Worm (Caenorhabditis elegans) whole organism, early embryonic: ENCODE data around the gene sulp-4.

Experiments
- B0310.2 ChIP-seq: sonication (generic microtip); optimal IDR thresholded peaks from 2 replicates; lab custom pipeline; 2016; ENCODE audit warnings: mild to moderate bottlenecking, missing genetic modification characterization, missing compliant biosample characterization
- F13C5.2 ChIP-seq: sonication (generic microtip); optimal IDR thresholded peaks from 2 replicates; lab custom pipeline; 2017; ENCODE audit warnings: mild to moderate bottlenecking, missing genetic modification characterization, inconsistent platforms, missing compliant biosample characterization
- aly-1 ChIP-seq: sonication (generic microtip); optimal IDR thresholded peaks from 2 replicates; lab custom pipeline; 2016; ENCODE audit warnings: missing genetic modification characterization, missing compliant biosample characterization
- ama-1 ChIP-seq: fragments of 150-350 bp; optimal IDR thresholded peaks from 2 replicates; lab custom pipeline; 2014
- ceh-13 ChIP-seq: fragments of 200-800 bp; sonication (Bioruptor generic); optimal IDR thresholded peaks from 2 replicates; lab custom pipeline; 2018; ENCODE audit warnings: mild to moderate bottlenecking, missing genetic modification characterization, missing compliant biosample characterization
- ceh-36 ChIP-seq: sonication (generic microtip); optimal IDR thresholded peaks from 2 replicates; lab custom pipeline; 2016; ENCODE audit warnings: missing genetic modification characterization, inconsistent platforms, missing compliant biosample characterization
- ets-7 ChIP-seq: sonication (generic microtip); optimal IDR thresholded peaks from 2 replicates; lab custom pipeline; 2016; ENCODE audit warnings: missing genotype, missing genetic modification characterization, missing compliant biosample characterization
- flt-1 ChIP-seq: fragments of 200-800 bp; sonication (Bioruptor generic); IDR thresholded peaks from 2 replicates; pipeline ENCODE4 v1.3.6; 2022; ENCODE audit warnings: missing genetic modification characterization, missing compliant biosample characterization
- hmbx-1 ChIP-seq: sonication (generic microtip); optimal IDR thresholded peaks from 2 replicates; lab custom pipeline; 2016; ENCODE audit warnings: mild to moderate bottlenecking, missing genetic modification characterization, missing compliant biosample characterization
- hmg-4 ChIP-seq: fragments of 200-800 bp; sonication (Bioruptor generic); optimal IDR thresholded peaks from 2 replicates; lab custom pipeline; 2018; ENCODE audit warnings: mild to moderate bottlenecking, missing genetic modification characterization, missing compliant biosample characterization
- hnd-1 ChIP-seq: sonication (generic microtip); optimal IDR thresholded peaks from 2 replicates; lab custom pipeline; 2016; ENCODE audit warnings: missing genetic modification characterization, missing compliant biosample characterization
- pes-1 ChIP-seq: fragments of 200-800 bp; sonication (Bioruptor generic); IDR thresholded peaks from 2 replicates; pipeline ENCODE4 v1.3.6; 2022; ENCODE audit warnings: missing genetic modification reagents, missing genetic modification characterization, missing compliant biosample characterization
- scrt-1 ChIP-seq: fragments of 200-800 bp; sonication (Bioruptor generic); IDR thresholded peaks from 2 replicates; pipeline ENCODE4 v1.3.6; 2022; ENCODE audit warnings: missing genetic modification characterization, missing compliant biosample characterization
- sea-1 ChIP-seq: fragments of 200-800 bp; sonication (Bioruptor generic); conservative IDR thresholded peaks from 2 replicates; pipeline ENCODE4 v1.3.6; 2022; ENCODE audit warnings: missing genetic modification characterization, missing compliant biosample characterization
- tbx-11 ChIP-seq: fragments of 200-800 bp; sonication (Bioruptor generic); IDR thresholded peaks from 2 replicates; pipeline ENCODE4 v1.3.6; 2022; ENCODE audit warnings: missing genetic modification characterization, missing compliant biosample characterization
- tbx-37 ChIP-seq: fragments of 200-800 bp; sonication (Bioruptor generic); conservative IDR thresholded peaks from 2 replicates; pipeline ENCODE4 v1.3.6; 2022; ENCODE audit warnings: missing genetic modification reagents, missing genetic modification characterization, missing compliant biosample characterization
- tra-4 ChIP-seq: sonication (generic microtip); optimal IDR thresholded peaks from 2 replicates; lab custom pipeline; 2017; ENCODE audit warnings: missing genetic modification characterization, missing compliant biosample characterization

Gene sulp-4

ce11 chrV:11854905-11855304 is 20.3 kb upstream of the sulp-4 start:
- TF ChIP-seq F13C5.2 (no peak), tbx-37 (GFP tag; lab: Robert Waterston, UW) (no peak), B0310.2 (tag; lab: Kevin White, UChicago) (no peak), scrt-1 (GFP tag; lab: Robert Waterston, UW) (no peak), hmg-4 (GFP tag; lab: Kevin White, UChicago) (no peak), flt-1 (no peak), hnd-1 (tag; lab: Kevin White, UChicago) (no peak), ama-1 (no peak), tbx-11 (GFP tag; lab: Robert Waterston, UW) (no peak), tra-4 (tag; lab: Kevin White, UChicago) (no peak), ets-7 (no peak), ceh-36 (no peak), ceh-13 (GFP tag; lab: Kevin White, UChicago) (no peak), hmbx-1 (tag; lab: Kevin White, UChicago) (no peak), pes-1 (GFP tag; lab: Robert Waterston, UW) (no peak), sea-1 (GFP tag; lab: Robert Waterston, UW) (no peak), aly-1 (tag; lab: Kevin White, UChicago) (no peak)

- TF ChIP-seq hnd-1 (tag; lab: Kevin White, UChicago) (no peak), F13C5.2 (no peak), tbx-37 (GFP tag; lab: Robert Waterston, UW) (no peak)
Measured at ce11 chrV:11856022-11856421, 19.1 kb upstream of the sulp-4 start.

- TF ChIP-seq tra-4 (tag; lab: Kevin White, UChicago) (no peak), hnd-1 (tag; lab: Kevin White, UChicago) (no peak), flt-1 (no peak), ama-1 (no peak), scrt-1 (GFP tag; lab: Robert Waterston, UW) (no peak), tbx-37 (GFP tag; lab: Robert Waterston, UW) (no peak), B0310.2 (tag; lab: Kevin White, UChicago) (no peak), ets-7 (no peak)
Measured at ce11 chrV:11857756-11858155, 17.4 kb upstream of the sulp-4 start.

- TF ChIP-seq pes-1 (GFP tag; lab: Robert Waterston, UW) (no peak), hmbx-1 (tag; lab: Kevin White, UChicago) (no peak), ceh-36 (no peak), ets-7 (no peak), hmg-4 (GFP tag; lab: Kevin White, UChicago) (no peak), aly-1 (tag; lab: Kevin White, UChicago) (no peak), tbx-11 (GFP tag; lab: Robert Waterston, UW) (no peak), flt-1 (no peak), scrt-1 (GFP tag; lab: Robert Waterston, UW) (no peak), F13C5.2 (no peak), sea-1 (GFP tag; lab: Robert Waterston, UW) (no peak), ama-1 (no peak), tbx-37 (GFP tag; lab: Robert Waterston, UW) (no peak)
Measured at ce11 chrV:11858299-11858698, 16.9 kb upstream of the sulp-4 start.

- TF ChIP-seq scrt-1 (GFP tag; lab: Robert Waterston, UW) (no peak), B0310.2 (tag; lab: Kevin White, UChicago) (no peak), ceh-13 (GFP tag; lab: Kevin White, UChicago) (no peak), tbx-37 (GFP tag; lab: Robert Waterston, UW) (no peak), flt-1 (no peak), sea-1 (GFP tag; lab: Robert Waterston, UW) (no peak), ets-7 (no peak), tbx-11 (GFP tag; lab: Robert Waterston, UW) (no peak), tra-4 (tag; lab: Kevin White, UChicago) (no peak), aly-1 (tag; lab: Kevin White, UChicago) (no peak), F13C5.2 (no peak), ceh-36 (no peak), hmbx-1 (tag; lab: Kevin White, UChicago) (no peak)
Measured at ce11 chrV:11859082-11859858, 15.9 kb upstream of the sulp-4 start.

ce11 chrV:11860375-11860774 is 14.8 kb upstream of the sulp-4 start, which contains the start of gene R13H4.5:
R13H4.5 (plus strand) TSS chrV:11860675.
- no peak for TF ChIP-seq ets-7

ce11 chrV:11861880-11862544 is 13.1 kb upstream of the sulp-4 start:
- TF ChIP-seq B0310.2 (tag; lab: Kevin White, UChicago): no peak
- TF ChIP-seq tbx-37 (GFP tag; lab: Robert Waterston, UW): no peak
- no peak for TF ChIP-seq ets-7
- TF ChIP-seq ceh-13 (GFP tag; lab: Kevin White, UChicago): no peak
- TF ChIP-seq scrt-1 (GFP tag; lab: Robert Waterston, UW): no peak
- TF ChIP-seq pes-1 (GFP tag; lab: Robert Waterston, UW): no peak
- no peak for TF ChIP-seq aly-1 (tag; lab: Kevin White, UChicago)
- no peak for TF ChIP-seq ama-1
- no peak for TF ChIP-seq tra-4 (tag; lab: Kevin White, UChicago)
- no peak for TF ChIP-seq tbx-11 (GFP tag; lab: Robert Waterston, UW)
- TF ChIP-seq sea-1 (GFP tag; lab: Robert Waterston, UW): no peak
- no peak for TF ChIP-seq F13C5.2
- no peak for TF ChIP-seq hnd-1 (tag; lab: Kevin White, UChicago)
- no peak for TF ChIP-seq hmbx-1 (tag; lab: Kevin White, UChicago)
- TF ChIP-seq hmg-4 (GFP tag; lab: Kevin White, UChicago): no peak
- TF ChIP-seq flt-1: no peak
- no peak for TF ChIP-seq ceh-36
